Fruit fly (Drosophila melanogaster): Measurements from ENCODE around the gene CG11403.

Gene CG11403

DNA sequence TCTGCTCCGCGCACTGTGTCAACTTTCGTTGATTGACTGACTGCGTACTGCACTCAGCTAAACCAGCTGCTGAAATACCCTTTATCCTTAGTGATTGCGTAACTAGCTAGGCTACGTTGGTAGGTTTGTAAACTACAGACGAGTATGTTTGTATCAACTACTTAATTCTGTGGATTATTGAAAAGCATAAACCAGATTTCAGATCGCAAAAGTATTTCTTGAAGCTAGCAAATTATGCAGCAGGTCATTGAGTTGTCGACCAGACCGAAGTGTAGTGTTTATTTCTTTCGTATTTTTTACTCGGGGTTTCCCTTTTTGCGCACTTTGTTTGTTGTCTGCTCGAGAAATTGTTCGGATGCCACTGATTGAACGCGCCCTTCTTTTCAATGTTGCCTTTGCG is 9.1 kb upstream of the CG11403 start (continued):
- TF ChIP-seq CG12104 (GFP tag; optimal IDR thresholded peaks at IDR 0.05) (no peak), bsh (GFP tag; optimal IDR thresholded peaks at IDR 0.05) (peak in 1 of 2 experiments; percentile 40), TFAM (GFP tag; optimal IDR thresholded peaks at IDR 0.05) (no peak), CG14667 (GFP tag; IDR thresholded peaks at IDR 0.05) (0 out of 2 replicates have a peak, but pooled peaks have one; percentile 18), CG12236 (GFP tag; optimal IDR thresholded peaks at IDR 0.05) (no peak), CG15479 (GFP tag; optimal IDR thresholded peaks at IDR 0.05) (no peak), stwl (tag; optimal IDR thresholded peaks at IDR 0.05) (no peak), CG11456 (GFP tag; IDR thresholded peaks at IDR 0.05) (no peak), Oli (tag; optimal IDR thresholded peaks at IDR 0.05) (peak; percentile 2), CG3065 (GFP tag; optimal IDR thresholded peaks at IDR 0.05) (no peak), inv (GFP tag; IDR thresholded peaks at IDR 0.05; ENCODE audit: partially characterized antibody) (no peak), CG6765 (GFP tag; optimal IDR thresholded peaks at IDR 0.05) (no peak), gt (GFP tag; IDR thresholded peaks at IDR 0.05) (no peak), CG17829 (tag; optimal IDR thresholded peaks at IDR 0.05) (no peak), onecut (GFP tag; IDR thresholded peaks at IDR 0.05) (no peak), Hr3 (GFP tag; optimal IDR thresholded peaks at IDR 0.05) (no peak), CG9437 (GFP tag; optimal IDR thresholded peaks at IDR 0.05) (no peak), D19B (GFP tag; optimal IDR thresholded peaks at IDR 0.05) (no peak)

DNA sequence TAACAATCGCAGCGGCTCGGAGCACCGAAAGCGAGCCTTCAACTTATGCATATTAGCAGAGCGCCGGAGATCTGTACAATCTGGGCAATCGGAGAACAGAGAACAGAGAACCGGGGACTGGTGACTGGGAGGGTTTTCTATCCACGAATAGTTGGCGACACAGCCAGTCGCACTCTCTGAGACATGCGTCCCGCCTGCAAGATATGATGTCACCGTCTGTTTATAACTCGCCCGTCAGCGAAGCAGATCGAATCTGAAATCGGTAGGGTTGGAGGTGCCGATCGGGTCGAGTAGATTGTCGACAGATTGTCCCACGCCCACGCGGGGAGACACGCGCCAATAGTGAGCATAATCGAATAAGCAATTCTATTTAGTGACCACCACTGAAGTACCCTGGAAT is 2.4 kb upstream of the CG11403 start:
- no peak for TF ChIP-seq jigr1 (GFP tag; IDR thresholded peaks at IDR 0.05)
- TF ChIP-seq Doc3 (GFP tag; IDR thresholded peaks at IDR 0.05; ENCODE audit: partially characterized antibody): no peak
- no peak for TF ChIP-seq Hr51 (GFP tag; optimal IDR thresholded peaks at IDR 0.05)
- TF ChIP-seq CG18619 (GFP tag; optimal IDR thresholded peaks at IDR 0.05): no peak
- no peak for TF ChIP-seq run (tag; optimal IDR thresholded peaks at IDR 0.05)
- peak; percentile 53 for TF ChIP-seq Atf3 (GFP tag; optimal IDR thresholded peaks at IDR 0.05)
- TF ChIP-seq CG10959 (GFP tag; IDR thresholded peaks at IDR 0.05): no peak
- no peak for TF ChIP-seq crc (GFP tag; optimal IDR thresholded peaks at IDR 0.05)
- no peak for TF ChIP-seq CG7556 (GFP tag; optimal IDR thresholded peaks at IDR 0.05)
- no peak for TF ChIP-seq wor (GFP tag; IDR thresholded peaks at IDR 0.05)
- no peak for TF ChIP-seq Med (GFP tag)
- TF ChIP-seq odd (GFP tag; optimal IDR thresholded peaks at IDR 0.05): no peak
- TF ChIP-seq CG11504 (tag; optimal IDR thresholded peaks at IDR 0.05): no peak
- peak; percentile 75 for TF ChIP-seq Ets65A (GFP tag)
- no peak for TF ChIP-seq HHEX (GFP tag; optimal IDR thresholded peaks at IDR 0.05)
- peak; percentile 53; the same call in 1 of the 4 replicates for TF ChIP-seq chinmo (GFP tag; IDR thresholded peaks at IDR 0.05; ENCODE audit: partially characterized antibody)
- no peak for TF ChIP-seq CG10565 (GFP tag; optimal IDR thresholded peaks at IDR 0.05)
- TF ChIP-seq CG33557 (GFP tag; optimal IDR thresholded peaks at IDR 0.05): no peak
- TF ChIP-seq grn (GFP tag; optimal IDR thresholded peaks at IDR 0.05): peak; percentile 7
- TF ChIP-seq CG34224 (GFP tag; IDR thresholded peaks at IDR 0.05; ENCODE audit: partially characterized antibody): no peak
- TF ChIP-seq sr (GFP tag; IDR thresholded peaks at IDR 0.05): 0 out of 3 replicates have a peak, but pooled peaks have one; percentile 21
- no peak for TF ChIP-seq Atf6 (GFP tag; IDR thresholded peaks at IDR 0.05)
- TF ChIP-seq tup (GFP tag; optimal IDR thresholded peaks at IDR 0.05): no peak
- no peak for TF ChIP-seq fd64A (GFP tag; optimal IDR thresholded peaks at IDR 0.05)
- no peak for TF ChIP-seq CG6254 (GFP tag; optimal IDR thresholded peaks at IDR 0.05)
- TF ChIP-seq Ravus (GFP tag; IDR thresholded peaks at IDR 0.05): no peak
- no peak for TF ChIP-seq CG13296 (GFP tag; optimal IDR thresholded peaks at IDR 0.05)
- no peak for TF ChIP-seq Lim3 (GFP tag; IDR thresholded peaks at IDR 0.05)
- 0 out of 3 replicates have a peak, but pooled peaks have one; percentile 6 for TF ChIP-seq Dbx (GFP tag; IDR thresholded peaks at IDR 0.05)
- no peak for TF ChIP-seq ro (GFP tag; IDR thresholded peaks at IDR 0.05)
- no peak for TF ChIP-seq pzg (GFP tag; optimal IDR thresholded peaks at IDR 0.05)
- no peak for TF ChIP-seq sob (GFP tag; IDR thresholded peaks at IDR 0.05)
- TF ChIP-seq Taf1 (GFP tag; IDR thresholded peaks at IDR 0.05): no peak
